Worm (Caenorhabditis elegans) whole organism, late embryonic: ENCODE data around the gene pcp-3.

Experiments used
- ceh-45 ChIP-seq: fragments of 200-800 bp; sonication (Bioruptor generic); IDR thresholded peaks from 2 replicates; pipeline ENCODE4 v1.3.6; 2022; ENCODE audit warnings: missing genetic modification reagents, missing genetic modification characterization, missing compliant biosample characterization
- mec-3 ChIP-seq: sonication (generic microtip); optimal IDR thresholded peaks from 2 replicates; lab custom pipeline; 2016; ENCODE audit warnings: borderline replicate concordance, missing genetic modification characterization, missing compliant biosample characterization
- pag-3 ChIP-seq: sonication (generic microtip); optimal IDR thresholded peaks from 2 replicates; lab custom pipeline; 2016; ENCODE audit warnings: missing compliant biosample characterization, missing genetic modification characterization, borderline replicate concordance
- pqm-1 ChIP-seq: sonication (generic microtip); optimal IDR thresholded peaks from 2 replicates; lab custom pipeline; 2016; ENCODE audit warnings: missing genetic modification characterization, missing compliant biosample characterization
- sdc-2 ChIP-seq: sonication (generic microtip); optimal IDR thresholded peaks from 2 replicates; lab custom pipeline; 2016; ENCODE audit warnings: missing genotype, missing genetic modification characterization, missing compliant biosample characterization

ce11 chrIV:9135377-9135776 lies 23.4 kb downstream of the pcp-3 start, which contains the start of gene delm-1:
- no peak for TF ChIP-seq mec-3 (tag; lab: Kevin White, UChicago)
- no peak for TF ChIP-seq sdc-2
- TF ChIP-seq ceh-45 (GFP tag; lab: Robert Waterston, UW): no peak
- no peak for TF ChIP-seq pag-3 (tag; lab: Kevin White, UChicago)
- TF ChIP-seq pqm-1 (tag; lab: Kevin White, UChicago): no peak
